Fruit fly (Drosophila melanogaster) whole organism, pupa: ENCODE data around the gene Gr28a.

Source experiments
- CG10348 ChIP-seq: fragments of 200-800 bp; sonication (Bioruptor generic); IDR thresholded peaks from 2 replicates; pipeline ENCODE4 v1.3.6; 2022; ENCODE audit warnings: missing biosample characterization, missing genetic modification characterization
- CG15710 ChIP-seq: fragments of 200-800 bp; sonication (Bioruptor generic); optimal IDR thresholded peaks from 2 replicates; lab custom pipeline; 2018; ENCODE audit warnings: missing biosample characterization, mild to moderate bottlenecking, missing genetic modification characterization, moderate library complexity
- CG34367 ChIP-seq: fragments of 200-800 bp; sonication (Bioruptor generic); optimal IDR thresholded peaks from 2 replicates; lab custom pipeline; 2018; ENCODE audit warnings: missing biosample characterization, mild to moderate bottlenecking, missing genetic modification characterization
- CG8301 ChIP-seq: fragments of 200-800 bp; sonication (Bioruptor generic); optimal IDR thresholded peaks from 2 replicates; lab custom pipeline; 2018; ENCODE audit warnings: missing biosample characterization, mild to moderate bottlenecking, missing genetic modification characterization
- CG9948 ChIP-seq: fragments of 200-800 bp; sonication (Bioruptor generic); optimal IDR thresholded peaks from 2 replicates; lab custom pipeline; 2018; ENCODE audit warnings: missing biosample characterization, mild to moderate bottlenecking, missing genetic modification characterization, moderate library complexity
- EcR ChIP-seq: fragments of 200-800 bp; sonication (Bioruptor generic); optimal IDR thresholded peaks from 3 replicates; lab custom pipeline; 2019; ENCODE audit warnings: missing biosample characterization, missing genetic modification characterization, mild to moderate bottlenecking, moderate library complexity, missing genetic modification reagents
- Pif1A ChIP-seq: fragments of 200-800 bp; sonication (Bioruptor generic); optimal IDR thresholded peaks from 3 replicates; lab custom pipeline; 2016; ENCODE audit warnings: missing biosample characterization, missing genetic modification characterization
- Pif1B ChIP-seq: fragments of 200-800 bp; sonication (Bioruptor generic); optimal IDR thresholded peaks from 3 replicates; lab custom pipeline; 2016; ENCODE audit warnings: missing biosample characterization, missing genetic modification characterization
- fd96Ca ChIP-seq: fragments of 200-800 bp; sonication (Bioruptor generic); IDR thresholded peaks from 3 replicates; pipeline ENCODE4 v1.3.6; 2022; ENCODE audit warnings: missing biosample characterization, missing genetic modification characterization

dm6 chr2L:7404923-7405322 is 49.1 kb downstream of the Gr28a start, which contains the start of gene CG5177:
- TF ChIP-seq CG10348 (GFP tag; lab: Robert Waterston, UW) (no peak), Pif1A (GFP tag; lab: Kevin White, UChicago) (no peak), Pif1B (no peak), CG15710 (tag; lab: Kevin White, UChicago) (no peak), CG8301 (tag; lab: Kevin White, UChicago) (no peak), EcR (GFP tag; lab: Kevin White, UChicago) (no peak), CG9948 (tag; lab: Kevin White, UChicago) (no peak), CG34367 (tag; lab: Kevin White, UChicago) (no peak), fd96Ca (no peak)
